Fruit fly (Drosophila melanogaster): ENCODE results near the gene CG45065.

- TF ChIP-seq CrebA (GFP tag; optimal IDR thresholded peaks at IDR 0.05; ENCODE audit: borderline replicate concordance): no peak
- no peak for TF ChIP-seq pan (optimal IDR thresholded peaks at IDR 0.05)
- TF ChIP-seq ey (GFP tag; optimal IDR thresholded peaks at IDR 0.05): no peak
- no peak for TF ChIP-seq fru (GFP tag; optimal IDR thresholded peaks at IDR 0.05)
- TF ChIP-seq usp (GFP tag; optimal IDR thresholded peaks at IDR 0.05): no peak
- no peak for TF ChIP-seq Vsx2 (GFP tag; optimal IDR thresholded peaks at IDR 0.05; ENCODE audit: partially characterized antibody)
- no peak for TF ChIP-seq Myc (optimal IDR thresholded peaks at IDR 0.05)
- no peak for TF ChIP-seq dmrt93B (GFP tag; optimal IDR thresholded peaks at IDR 0.05)
- TF ChIP-seq OdsH (GFP tag; optimal IDR thresholded peaks at IDR 0.05): no peak
These were observed 46.0 kb downstream of the CG45065 start, which contains the start of gene CG14410 for dm6 chrX:14836425-14836824.
